Fruit fly (Drosophila melanogaster) whole organism, adult: ENCODE data around the gene tow.
A peak's percentile ranks its signal among the peaks of the same experiment; 100 is the strongest.

Experiments
- CG11617 ChIP-seq: fragments of 200-800 bp; sonication (Bioruptor generic); optimal IDR thresholded peaks from 2 replicates; lab custom pipeline; 2017; ENCODE audit warnings: mild to moderate bottlenecking, missing biosample characterization, missing genetic modification reagents, missing genetic modification characterization
- CG12768 ChIP-seq: fragments of 200-800 bp; sonication (Bioruptor generic); optimal IDR thresholded peaks from 2 replicates; lab custom pipeline; 2017; ENCODE audit warnings: missing biosample characterization, missing genetic modification characterization, mild to moderate bottlenecking, moderate library complexity, missing genetic modification reagents
- CG1620 ChIP-seq: fragments of 200-800 bp; sonication (Bioruptor generic); optimal IDR thresholded peaks from 2 replicates; lab custom pipeline; 2016; ENCODE audit warnings: missing biosample characterization, missing genetic modification characterization
- CG33017 ChIP-seq: fragments of 200-800 bp; sonication (Bioruptor generic); optimal IDR thresholded peaks from 2 replicates; lab custom pipeline; 2018; ENCODE audit warnings: missing biosample characterization, mild to moderate bottlenecking, missing genetic modification characterization, moderate library complexity
- CG5204 ChIP-seq: fragments of 200-800 bp; sonication (Bioruptor generic); optimal IDR thresholded peaks from 2 replicates; lab custom pipeline; 2016; ENCODE audit warnings: missing biosample characterization, missing genetic modification characterization
- CG7045 ChIP-seq: fragments of 200-800 bp; sonication (Bioruptor generic); optimal IDR thresholded peaks from 2 replicates; lab custom pipeline; 2017; ENCODE audit warnings: missing biosample characterization, mild to moderate bottlenecking, missing genetic modification characterization
- CG7101 ChIP-seq: fragments of 200-800 bp; sonication (Bioruptor generic); optimal IDR thresholded peaks from 2 replicates; lab custom pipeline; 2018; ENCODE audit warnings: missing biosample characterization, mild to moderate bottlenecking, missing genetic modification characterization, moderate library complexity
- Clk ChIP-seq: fragments of 200-800 bp; sonication (Bioruptor generic); optimal IDR thresholded peaks from 2 replicates; lab custom pipeline; 2017; ENCODE audit warnings: missing biosample characterization, missing genetic modification characterization
- Crg-1 ChIP-seq: fragments of 200-800 bp; sonication (Bioruptor generic); optimal IDR thresholded peaks from 2 replicates; lab custom pipeline; 2016; ENCODE audit warnings: missing biosample characterization, missing genetic modification characterization
- Hr96 ChIP-seq: fragments of 200-800 bp; sonication (Bioruptor generic); optimal IDR thresholded peaks from 2 replicates; lab custom pipeline; 2016; ENCODE audit warnings: missing biosample characterization, missing genetic modification characterization
- Mnt ChIP-seq: fragments of 200-800 bp; sonication (Bioruptor generic); optimal IDR thresholded peaks from 2 replicates; lab custom pipeline; 2016; ENCODE audit warnings: missing biosample characterization, mild to moderate bottlenecking, missing genetic modification characterization
- bab1 ChIP-seq: fragments of 200-800 bp; sonication (Bioruptor generic); optimal IDR thresholded peaks from 3 replicates; lab custom pipeline; 2019; ENCODE audit warnings: missing biosample characterization, mild to moderate bottlenecking, missing genetic modification characterization, moderate library complexity
- cic ChIP-seq: fragments of 200-800 bp; sonication (Bioruptor generic); optimal IDR thresholded peaks from 2 replicates; lab custom pipeline; 2017; ENCODE audit warnings: missing biosample characterization, mild to moderate bottlenecking, missing genetic modification characterization, moderate library complexity
- cnc ChIP-seq, 2 experiments: fragments of >200 bp; optimal IDR thresholded peaks; 2 replicates each; lab custom pipeline; 2017
- kay ChIP-seq: fragments of 200-800 bp; sonication (Bioruptor generic); peaks from one replicate; lab custom pipeline; 2016; ENCODE audit warnings: missing biosample characterization, missing genetic modification characterization, borderline replicate concordance
- ovo ChIP-seq: fragments of 200-800 bp; sonication (Bioruptor generic); optimal IDR thresholded peaks from 2 replicates; lab custom pipeline; 2016; ENCODE audit warnings: missing biosample characterization, missing genetic modification characterization
- pad ChIP-seq: fragments of 200-800 bp; sonication (Bioruptor generic); optimal IDR thresholded peaks from 3 replicates; lab custom pipeline; 2017; ENCODE audit warnings: missing biosample characterization, missing genetic modification characterization, mild to moderate bottlenecking, moderate library complexity, missing genetic modification reagents
- tj ChIP-seq: fragments of 200-800 bp; sonication (Bioruptor generic); optimal IDR thresholded peaks from 3 replicates; lab custom pipeline; 2017; ENCODE audit warnings: missing biosample characterization, mild to moderate bottlenecking, missing genetic modification characterization, moderate library complexity
- toe ChIP-seq: fragments of 200-800 bp; sonication (Bioruptor generic); optimal IDR thresholded peaks from 2 replicates; lab custom pipeline; 2016; ENCODE audit warnings: missing biosample characterization, missing genetic modification characterization

The tow gene

dm6 chr3L:6984486-6984885 lies 41.8 kb downstream of the tow start, which contains the start of the genes CG32388 and CG43439:
CG32388 (minus strand) TSS chr3L:6984586.
CG43439 (minus strand) TSS chr3L:6984586.
- no peak for TF ChIP-seq ovo (GFP tag; lab: Kevin White, UChicago)
- TF ChIP-seq tj (GFP tag; lab: Kevin White, UChicago): peak; percentile 39

- TF ChIP-seq kay (GFP tag; lab: Kevin White, UChicago): no peak
- peak; percentile 17 for TF ChIP-seq bab1 (GFP tag; lab: Kevin White, UChicago)
- no peak for TF ChIP-seq Clk (GFP tag; lab: Kevin White, UChicago)
- TF ChIP-seq CG7045 (GFP tag; lab: Kevin White, UChicago): peak; percentile 26
- TF ChIP-seq toe (GFP tag; lab: Kevin White, UChicago): no peak
- TF ChIP-seq pad (GFP tag; lab: Kevin White, UChicago): peak; percentile 18
- TF ChIP-seq Crg-1 (GFP tag; lab: Kevin White, UChicago): no peak
- TF ChIP-seq CG12768: no peak
- TF ChIP-seq CG7101 (tag; lab: Kevin White, UChicago): peak; percentile 14
These were observed 46.4 kb downstream of the tow start for dm6 chr3L:6988942-6989569.

- TF ChIP-seq Hr96 (GFP tag; lab: Kevin White, UChicago): no peak
- TF ChIP-seq pad (GFP tag; lab: Kevin White, UChicago): no peak
- TF ChIP-seq tj (GFP tag; lab: Kevin White, UChicago): no peak
- TF ChIP-seq toe (GFP tag; lab: Kevin White, UChicago): no peak
- TF ChIP-seq cnc (optimal IDR thresholded peaks at IDR 0.05; lab: Kevin White, UChicago): no peak
- TF ChIP-seq CG11617 (GFP tag; lab: Kevin White, UChicago): no peak
- TF ChIP-seq CG12768: no peak
- no peak for TF ChIP-seq kay (GFP tag; lab: Kevin White, UChicago)
- no peak for TF ChIP-seq Crg-1 (GFP tag; lab: Kevin White, UChicago)
These were observed 47.6 kb downstream of the tow start, which contains the start of gene bin for dm6 chr3L:6990288-6990687. bin (plus strand) TSS chr3L:6990622.

- TF ChIP-seq kay (GFP tag; lab: Kevin White, UChicago) (no peak), CG7045 (GFP tag; lab: Kevin White, UChicago) (no peak), CG5204 (GFP tag; lab: Kevin White, UChicago) (no peak), cic (GFP tag; lab: Kevin White, UChicago) (no peak), cnc (optimal IDR thresholded peaks at IDR 0.05; lab: Kevin White, UChicago) (no peak), CG1620 (GFP tag; lab: Kevin White, UChicago) (no peak), CG7101 (tag; lab: Kevin White, UChicago) (no peak), CG12768 (no peak), CG33017 (tag; lab: Kevin White, UChicago) (no peak), tj (GFP tag; lab: Kevin White, UChicago) (no peak), Clk (GFP tag; lab: Kevin White, UChicago) (no peak), Mnt (GFP tag; lab: Kevin White, UChicago) (no peak), pad (GFP tag; lab: Kevin White, UChicago) (no peak), Hr96 (GFP tag; lab: Kevin White, UChicago) (no peak), ovo (GFP tag; lab: Kevin White, UChicago) (no peak), Crg-1 (GFP tag; lab: Kevin White, UChicago) (no peak), toe (GFP tag; lab: Kevin White, UChicago) (no peak)
These were observed 50.7 kb downstream of the tow start for dm6 chr3L:6993350-6993749.

dm6 chr3L:6995364-6995749 lies 52.7 kb downstream of the tow start:
- no peak for TF ChIP-seq CG7101 (tag; lab: Kevin White, UChicago)
- TF ChIP-seq CG11617 (GFP tag; lab: Kevin White, UChicago): no peak
- no peak for TF ChIP-seq CG1620 (GFP tag; lab: Kevin White, UChicago)
- TF ChIP-seq Clk (GFP tag; lab: Kevin White, UChicago): no peak
- TF ChIP-seq pad (GFP tag; lab: Kevin White, UChicago): no peak
- TF ChIP-seq bab1 (GFP tag; lab: Kevin White, UChicago): no peak

- TF ChIP-seq CG7045 (GFP tag; lab: Kevin White, UChicago) (no peak), kay (GFP tag; lab: Kevin White, UChicago) (peak; percentile 0)
These were observed 54.3 kb downstream of the tow start for dm6 chr3L:6996907-6997306.

dm6 chr3L:6997410-6997809 lies 54.8 kb downstream of the tow start:
- TF ChIP-seq Crg-1 (GFP tag; lab: Kevin White, UChicago) (no peak), cic (GFP tag; lab: Kevin White, UChicago) (no peak), bab1 (GFP tag; lab: Kevin White, UChicago) (no peak), tj (GFP tag; lab: Kevin White, UChicago) (no peak), CG7045 (GFP tag; lab: Kevin White, UChicago) (no peak), CG5204 (GFP tag; lab: Kevin White, UChicago) (no peak), cnc (optimal IDR thresholded peaks at IDR 0.05; lab: Kevin White, UChicago) (no peak), kay (GFP tag; lab: Kevin White, UChicago) (no peak), CG1620 (GFP tag; lab: Kevin White, UChicago) (no peak), CG12768 (no peak), toe (GFP tag; lab: Kevin White, UChicago) (no peak), CG33017 (tag; lab: Kevin White, UChicago) (no peak), ovo (GFP tag; lab: Kevin White, UChicago) (no peak)
